Fruit fly (Drosophila melanogaster) whole organism, wandering third instar larva: ENCODE measurements around the gene ush.

Source experiments
- Hr78 ChIP-seq: fragments of >200 bp; optimal IDR thresholded peaks from 2 replicates; lab custom pipeline; 2017; ENCODE audit warnings: missing biosample characterization, missing genetic modification characterization
- Hr83 ChIP-seq: fragments of 200-300 bp; sonication (Bioruptor generic); optimal IDR thresholded peaks from 2 replicates; lab custom pipeline; 2016; ENCODE audit warnings: missing biosample characterization, mild to moderate bottlenecking, missing genetic modification characterization, moderate library complexity; ENCODE audit not compliant: poor library complexity, severe bottlenecking
- OdsH ChIP-seq: fragments of 200-800 bp; sonication (Bioruptor generic); optimal IDR thresholded peaks from 2 replicates; lab custom pipeline; 2016; ENCODE audit warnings: missing biosample characterization, mild to moderate bottlenecking, missing genetic modification characterization
- dsf ChIP-seq: sonication (Bioruptor generic); optimal IDR thresholded peaks from 2 replicates; lab custom pipeline; 2016; ENCODE audit warnings: missing biosample characterization, missing genetic modification characterization, borderline replicate concordance
- psq ChIP-seq: fragments of 200-800 bp; sonication (Bioruptor generic); optimal IDR thresholded peaks from 3 replicates; lab custom pipeline; 2017; ENCODE audit warnings: missing biosample characterization, mild to moderate bottlenecking, missing genetic modification characterization, moderate library complexity

dm6 chr2L:428380-428989 is 47.5 kb upstream of the ush start:
- TF ChIP-seq OdsH (GFP tag; lab: Kevin White, UChicago) (no peak), Hr78 (GFP tag; lab: Kevin White, UChicago) (no peak), psq (GFP tag; lab: Kevin White, UChicago) (no peak), Hr83 (GFP tag; lab: Kevin White, UChicago) (no peak), dsf (GFP tag; lab: Kevin White, UChicago) (no peak)
